Fruit fly (Drosophila melanogaster): Measurements from ENCODE around the gene Pex23.
A peak's percentile ranks its signal among the peaks of the same experiment; 100 is the strongest.

Gene Pex23

dm6 chr3L:20348581-20349093 is 46.7 kb upstream of the Pex23 start (continued):
- TF ChIP-seq tgo (GFP tag; IDR thresholded peaks at IDR 0.05) (no peak), eve (GFP tag; optimal IDR thresholded peaks at IDR 0.05) (no peak), CG1647 (GFP tag; optimal IDR thresholded peaks at IDR 0.05) (no peak), D19A (tag; optimal IDR thresholded peaks at IDR 0.05) (no peak), z (GFP tag; IDR thresholded peaks at IDR 0.05) (peak; percentile 51; the same call in 1 of the 3 replicates), otp (GFP tag; IDR thresholded peaks at IDR 0.05) (0 out of 3 replicates have a peak, but pooled peaks have one; percentile 23), lmd (GFP tag; IDR thresholded peaks at IDR 0.05) (no peak), crol (GFP tag; IDR thresholded peaks at IDR 0.05) (peak; percentile 94), CG33213 (GFP tag; optimal IDR thresholded peaks at IDR 0.05) (no peak), Med (GFP tag) (peak; percentile 25), tll (GFP tag; optimal IDR thresholded peaks at IDR 0.05) (no peak), chinmo (GFP tag; IDR thresholded peaks at IDR 0.05; ENCODE audit: partially characterized antibody) (no peak)

DNA sequence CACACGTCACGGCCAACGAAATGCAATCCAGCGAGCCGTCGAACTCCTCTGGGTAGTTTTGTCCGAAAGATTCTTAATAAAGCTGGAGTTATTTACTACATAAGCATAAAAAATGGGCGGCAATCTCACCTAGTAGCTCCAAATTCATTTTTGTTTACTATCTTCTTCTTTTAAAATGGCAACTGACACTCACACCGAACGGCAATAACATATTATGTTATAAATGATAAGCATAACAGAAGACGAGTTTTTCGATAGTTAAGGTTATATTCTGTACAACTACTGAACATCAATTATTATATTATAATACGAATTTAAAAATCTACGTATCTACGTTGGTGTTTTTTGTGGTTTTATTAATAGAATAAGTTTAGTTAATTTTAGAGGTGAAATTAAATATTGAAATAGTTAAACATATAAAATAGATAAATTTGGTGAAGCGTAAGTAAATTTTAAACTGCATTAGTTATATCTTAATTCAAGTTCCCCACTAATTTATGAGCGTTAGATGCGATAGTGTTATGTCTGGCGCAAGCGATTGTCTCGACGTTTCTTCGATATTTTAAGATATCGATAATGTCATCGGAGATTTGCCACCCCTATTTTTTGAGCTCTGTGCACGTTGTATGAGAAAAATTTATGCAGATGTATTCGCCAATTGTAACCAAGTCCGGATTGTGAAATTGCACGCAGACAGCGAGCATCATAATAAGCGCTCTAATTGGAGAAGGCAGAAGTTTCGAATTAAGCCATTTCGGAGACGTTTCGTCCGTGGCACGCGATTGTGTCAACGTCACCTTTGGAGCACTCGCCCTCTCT is 46.0 kb upstream of the Pex23 start, which contains the start of the genes Rbbp5 and eRF1:
Gene Rbbp5, minus strand, starts transcription at position 181 of the 819 bp plus-strand sequence.
Gene eRF1, plus strand, starts transcription at position 594 of the 819 bp plus-strand sequence.
- peak; percentile 44 for TF ChIP-seq Oli (tag; optimal IDR thresholded peaks at IDR 0.05)
- TF ChIP-seq mam (GFP tag; optimal IDR thresholded peaks at IDR 0.05): peak; percentile 81
- TF ChIP-seq Lhr (GFP tag; optimal IDR thresholded peaks at IDR 0.05): peak; percentile 56
- TF ChIP-seq gem (tag; optimal IDR thresholded peaks at IDR 0.05): peak; percentile 89
- TF ChIP-seq CG4617 (GFP tag; optimal IDR thresholded peaks at IDR 0.05; ENCODE audit: borderline replicate concordance): peak; percentile 83
- TF ChIP-seq CG12769 (tag; optimal IDR thresholded peaks at IDR 0.05): peak; percentile 10
- TF ChIP-seq ttk (GFP tag; IDR thresholded peaks at IDR 0.05): no peak; the same call in 1 of the 2 replicates
- no peak for TF ChIP-seq CG6854 (GFP tag; optimal IDR thresholded peaks at IDR 0.05)
- TF ChIP-seq YL-1 (GFP tag; optimal IDR thresholded peaks at IDR 0.05): peak; percentile 47
- TF ChIP-seq Dp (GFP tag; optimal IDR thresholded peaks at IDR 0.05): peak; percentile 2
- peak; percentile 75 for TF ChIP-seq CG17328 (GFP tag; IDR thresholded peaks at IDR 0.05)
- peak; percentile 81 for TF ChIP-seq CG14014 (GFP tag; IDR thresholded peaks at IDR 0.05)
- TF ChIP-seq Dad (GFP tag; optimal IDR thresholded peaks at IDR 0.05): peak; percentile 54
- TF ChIP-seq Meics (GFP tag; optimal IDR thresholded peaks at IDR 0.05): peak; percentile 60
- TF ChIP-seq oc (tag; optimal IDR thresholded peaks at IDR 0.05): no peak
- peak; percentile 73 for TF ChIP-seq CG4820 (GFP tag; optimal IDR thresholded peaks at IDR 0.05)
- peak; percentile 73 for TF ChIP-seq CG10654 (GFP tag; optimal IDR thresholded peaks at IDR 0.05)
- peak; percentile 25 for TF ChIP-seq CG3995 (GFP tag; optimal IDR thresholded peaks at IDR 0.05)
- TF ChIP-seq dm (GFP tag; optimal IDR thresholded peaks at IDR 0.05): peak; percentile 77
- TF ChIP-seq CG13123 (GFP tag; optimal IDR thresholded peaks at IDR 0.05): peak; percentile 71
- peak; percentile 69 for TF ChIP-seq CG17359 (tag; optimal IDR thresholded peaks at IDR 0.05)
- TF ChIP-seq grau (tag; optimal IDR thresholded peaks at IDR 0.05): peak; percentile 81
- TF ChIP-seq ara (GFP tag; IDR thresholded peaks at IDR 0.05): peak; percentile 69
- no peak for TF ChIP-seq CG10565 (GFP tag; optimal IDR thresholded peaks at IDR 0.05)
- peak; percentile 17 for TF ChIP-seq nerfin-1 (tag; optimal IDR thresholded peaks at IDR 0.05)
- peak; percentile 30 for TF ChIP-seq CG3281 (GFP tag; optimal IDR thresholded peaks at IDR 0.05)
- peak; percentile 53 for TF ChIP-seq Antp (GFP tag; optimal IDR thresholded peaks at IDR 0.05)
- peak; percentile 59 for TF ChIP-seq twi (tag; optimal IDR thresholded peaks at IDR 0.05)
- TF ChIP-seq Hr51 (GFP tag; optimal IDR thresholded peaks at IDR 0.05): peak; percentile 39 to 68
- no peak for TF ChIP-seq schlank (tag; optimal IDR thresholded peaks at IDR 0.05)
- TF ChIP-seq dysf (GFP tag; IDR thresholded peaks at IDR 0.05): peak; percentile 81; the same call in 2 of the 3 replicates
- TF ChIP-seq lbe (GFP tag; optimal IDR thresholded peaks at IDR 0.05): peak; percentile 43
- TF ChIP-seq fu2 (GFP tag; optimal IDR thresholded peaks at IDR 0.05): no peak
- peak; percentile 91 for TF ChIP-seq mld (GFP tag; IDR thresholded peaks at IDR 0.05; ENCODE audit: partially characterized antibody)
- TF ChIP-seq CG14860 (GFP tag; IDR thresholded peaks at IDR 0.05; ENCODE audit: partially characterized antibody): peak; percentile 86
